Fruit fly (Drosophila melanogaster) whole organism, pupa: ENCODE results near the gene Fntb.

Experiments used
- CG10348 ChIP-seq: fragments of 200-800 bp; sonication (Bioruptor generic); IDR thresholded peaks from 2 replicates; pipeline ENCODE4 v1.3.6; 2022; ENCODE audit warnings: missing biosample characterization, missing genetic modification characterization
- CG12605 ChIP-seq: fragments of 200-800 bp; sonication (Bioruptor generic); IDR thresholded peaks from 2 replicates; pipeline ENCODE4 v1.3.6; 2022; ENCODE audit warnings: missing biosample characterization, missing genetic modification characterization
- CG13204 ChIP-seq: fragments of 200-800 bp; sonication (Bioruptor generic); optimal IDR thresholded peaks from 2 replicates; lab custom pipeline; 2018; ENCODE audit warnings: missing biosample characterization, mild to moderate bottlenecking, missing genetic modification characterization, moderate library complexity
- CG14655 ChIP-seq: fragments of 200-800 bp; sonication (Bioruptor generic); optimal IDR thresholded peaks from 3 replicates; lab custom pipeline; 2017; ENCODE audit warnings: mild to moderate bottlenecking, missing biosample characterization, missing genetic modification reagents, missing genetic modification characterization
- CG15710 ChIP-seq: fragments of 200-800 bp; sonication (Bioruptor generic); optimal IDR thresholded peaks from 2 replicates; lab custom pipeline; 2018; ENCODE audit warnings: missing biosample characterization, mild to moderate bottlenecking, missing genetic modification characterization, moderate library complexity
- CG17806 ChIP-seq: fragments of 200-800 bp; sonication (Bioruptor generic); optimal IDR thresholded peaks from 2 replicates; lab custom pipeline; 2018; ENCODE audit warnings: missing biosample characterization, mild to moderate bottlenecking, missing genetic modification characterization, moderate library complexity
- CG32121 ChIP-seq: fragments of 200-800 bp; sonication (Bioruptor generic); IDR thresholded peaks from 2 replicates; pipeline ENCODE4 v1.3.6; 2022; ENCODE audit warnings: missing biosample characterization, missing genetic modification characterization
- CG34367 ChIP-seq: fragments of 200-800 bp; sonication (Bioruptor generic); optimal IDR thresholded peaks from 2 replicates; lab custom pipeline; 2018; ENCODE audit warnings: missing biosample characterization, mild to moderate bottlenecking, missing genetic modification characterization
- CG4496 ChIP-seq: fragments of 200-800 bp; sonication (Bioruptor generic); IDR thresholded peaks from 3 replicates; pipeline ENCODE4 v1.3.6; 2022; ENCODE audit warnings: missing biosample characterization, missing genetic modification characterization
- CG8159 ChIP-seq: fragments of 200-800 bp; sonication (Bioruptor generic); optimal IDR thresholded peaks from 3 replicates; lab custom pipeline; 2018; ENCODE audit warnings: missing biosample characterization, mild to moderate bottlenecking, missing genetic modification characterization, moderate library complexity
- CG8301 ChIP-seq: fragments of 200-800 bp; sonication (Bioruptor generic); optimal IDR thresholded peaks from 2 replicates; lab custom pipeline; 2018; ENCODE audit warnings: missing biosample characterization, mild to moderate bottlenecking, missing genetic modification characterization
- CG9948 ChIP-seq: fragments of 200-800 bp; sonication (Bioruptor generic); optimal IDR thresholded peaks from 2 replicates; lab custom pipeline; 2018; ENCODE audit warnings: missing biosample characterization, mild to moderate bottlenecking, missing genetic modification characterization, moderate library complexity
- D1 ChIP-seq: fragments of 200-800 bp; sonication (Bioruptor generic); optimal IDR thresholded peaks from 2 replicates; lab custom pipeline; 2018; ENCODE audit warnings: missing biosample characterization, mild to moderate bottlenecking, missing genetic modification characterization, moderate library complexity
- EcR ChIP-seq: fragments of 200-800 bp; sonication (Bioruptor generic); optimal IDR thresholded peaks from 3 replicates; lab custom pipeline; 2019; ENCODE audit warnings: missing biosample characterization, missing genetic modification characterization, mild to moderate bottlenecking, moderate library complexity, missing genetic modification reagents
- Ets98B ChIP-seq: fragments of 200-800 bp; sonication (Bioruptor generic); IDR thresholded peaks from 2 replicates; pipeline ENCODE4 v1.3.6; 2022; ENCODE audit warnings: missing biosample characterization, missing genetic modification characterization
- Pif1A ChIP-seq: fragments of 200-800 bp; sonication (Bioruptor generic); optimal IDR thresholded peaks from 3 replicates; lab custom pipeline; 2016; ENCODE audit warnings: missing biosample characterization, missing genetic modification characterization
- Pif1B ChIP-seq: fragments of 200-800 bp; sonication (Bioruptor generic); optimal IDR thresholded peaks from 3 replicates; lab custom pipeline; 2016; ENCODE audit warnings: missing biosample characterization, missing genetic modification characterization
- Snoo ChIP-seq: fragments of 200-800 bp; sonication (Bioruptor generic); optimal IDR thresholded peaks from 3 replicates; lab custom pipeline; 2017; ENCODE audit warnings: missing biosample characterization, mild to moderate bottlenecking, missing genetic modification characterization, inconsistent platforms
- fd96Ca ChIP-seq: fragments of 200-800 bp; sonication (Bioruptor generic); IDR thresholded peaks from 3 replicates; pipeline ENCODE4 v1.3.6; 2022; ENCODE audit warnings: missing biosample characterization, missing genetic modification characterization
- gl ChIP-seq: fragments of 200-800 bp; sonication (Bioruptor generic); optimal IDR thresholded peaks from 2 replicates; lab custom pipeline; 2018; ENCODE audit warnings: missing biosample characterization, mild to moderate bottlenecking, missing genetic modification characterization
- rn ChIP-seq: fragments of 200-800 bp; sonication (Bioruptor generic); IDR thresholded peaks from 2 replicates; pipeline ENCODE4 v1.3.6; 2022; ENCODE audit warnings: missing biosample characterization, missing genetic modification characterization

Fntb gene

dm6 chr3R:16468556-16468955, 35.8 kb downstream of the Fntb start:
- TF ChIP-seq D1 (tag; lab: Kevin White, UChicago) (no peak), CG17806 (tag; lab: Kevin White, UChicago) (no peak), Pif1A (GFP tag; lab: Kevin White, UChicago) (no peak), CG10348 (GFP tag; lab: Robert Waterston, UW) (no peak), CG4496 (GFP tag; lab: Robert Waterston, UW) (no peak), CG8159 (tag; lab: Kevin White, UChicago) (no peak), CG8301 (tag; lab: Kevin White, UChicago) (no peak)
- TF ChIP-seq, all 21 proteins: peak for 0

- TF ChIP-seq CG32121 (GFP tag; lab: Robert Waterston, UW) (no peak), CG8159 (tag; lab: Kevin White, UChicago) (no peak), Snoo (tag; lab: Kevin White, UChicago) (no peak), Ets98B (GFP tag; lab: Robert Waterston, UW) (no peak), CG9948 (tag; lab: Kevin White, UChicago) (no peak), rn (GFP tag; lab: Robert Waterston, UW) (no peak), fd96Ca (GFP tag; lab: Robert Waterston, UW) (no peak), CG10348 (GFP tag; lab: Robert Waterston, UW) (no peak), CG17806 (tag; lab: Kevin White, UChicago) (no peak), CG15710 (no peak)
These were observed 36.9 kb downstream of the Fntb start, which contains the start of the genes CG42232 and CSN5 for dm6 chr3R:16469501-16470263. TSS of gene CG42232 (minus strand) at chr3R:16469663. TSS of gene CSN5 (plus strand) at chr3R:16470099.

dm6 chr3R:16472301-16472700, 39.5 kb downstream of the Fntb start, which contains the start of gene Gyc89Da:
TSS of gene Gyc89Da (plus strand) at chr3R:16472601.
- TF ChIP-seq Pif1B (GFP tag; lab: Kevin White, UChicago) (no peak), CG32121 (GFP tag; lab: Robert Waterston, UW) (no peak), D1 (tag; lab: Kevin White, UChicago) (no peak), CG8301 (tag; lab: Kevin White, UChicago) (no peak), rn (GFP tag; lab: Robert Waterston, UW) (no peak), EcR (no peak), CG10348 (GFP tag; lab: Robert Waterston, UW) (no peak), CG34367 (tag; lab: Kevin White, UChicago) (no peak)

dm6 chr3R:16476472-16476871, 43.7 kb downstream of the Fntb start:
- TF ChIP-seq CG34367 (tag; lab: Kevin White, UChicago) (no peak), CG15710 (no peak), D1 (tag; lab: Kevin White, UChicago) (no peak), Pif1B (GFP tag; lab: Kevin White, UChicago) (no peak), CG10348 (GFP tag; lab: Robert Waterston, UW) (no peak), CG17806 (tag; lab: Kevin White, UChicago) (no peak), Snoo (tag; lab: Kevin White, UChicago) (no peak), EcR (no peak), CG4496 (GFP tag; lab: Robert Waterston, UW) (no peak), CG14655 (GFP tag; lab: Kevin White, UChicago) (no peak), gl (no peak), CG8159 (tag; lab: Kevin White, UChicago) (no peak), CG13204 (GFP tag; lab: Kevin White, UChicago) (no peak), fd96Ca (GFP tag; lab: Robert Waterston, UW) (no peak), CG9948 (tag; lab: Kevin White, UChicago) (no peak), CG8301 (tag; lab: Kevin White, UChicago) (no peak), Ets98B (GFP tag; lab: Robert Waterston, UW) (no peak), Pif1A (GFP tag; lab: Kevin White, UChicago) (no peak), CG32121 (GFP tag; lab: Robert Waterston, UW) (no peak), CG12605 (GFP tag; lab: Robert Waterston, UW) (no peak)

- TF ChIP-seq EcR: no peak
- TF ChIP-seq D1 (tag; lab: Kevin White, UChicago): no peak
- no peak for TF ChIP-seq CG12605 (GFP tag; lab: Robert Waterston, UW)
- no peak for TF ChIP-seq CG15710
- TF ChIP-seq CG8301 (tag; lab: Kevin White, UChicago): no peak
- no peak for TF ChIP-seq CG34367 (tag; lab: Kevin White, UChicago)
- TF ChIP-seq gl: no peak
- TF ChIP-seq CG32121 (GFP tag; lab: Robert Waterston, UW): no peak
- TF ChIP-seq CG8159 (tag; lab: Kevin White, UChicago): no peak
- TF ChIP-seq Ets98B (GFP tag; lab: Robert Waterston, UW): no peak
- TF ChIP-seq CG4496 (GFP tag; lab: Robert Waterston, UW): no peak
- no peak for TF ChIP-seq Pif1A (GFP tag; lab: Kevin White, UChicago)
These were observed 44.2 kb downstream of the Fntb start, which contains the start of gene Gyc89Db for dm6 chr3R:16477033-16477432. TSS of gene Gyc89Db (plus strand) at chr3R:16477110.

- TF ChIP-seq CG9948 (tag; lab: Kevin White, UChicago) (no peak), CG32121 (GFP tag; lab: Robert Waterston, UW) (no peak), CG13204 (GFP tag; lab: Kevin White, UChicago) (no peak), rn (GFP tag; lab: Robert Waterston, UW) (no peak), Snoo (tag; lab: Kevin White, UChicago) (no peak), CG34367 (tag; lab: Kevin White, UChicago) (no peak), gl (no peak), CG12605 (GFP tag; lab: Robert Waterston, UW) (no peak), CG8159 (tag; lab: Kevin White, UChicago) (no peak), CG10348 (GFP tag; lab: Robert Waterston, UW) (no peak), CG4496 (GFP tag; lab: Robert Waterston, UW) (no peak), fd96Ca (GFP tag; lab: Robert Waterston, UW) (no peak), CG15710 (no peak), Pif1B (GFP tag; lab: Kevin White, UChicago) (no peak), CG8301 (tag; lab: Kevin White, UChicago) (no peak), CG17806 (tag; lab: Kevin White, UChicago) (no peak)
- TF ChIP-seq, all 21 proteins: peak for 0
These were observed 48.2 kb downstream of the Fntb start, which contains the start of gene Dhfr for dm6 chr3R:16480995-16481394. TSS of gene Dhfr (plus strand) at chr3R:16481167.
